Fruit fly (Drosophila melanogaster) whole organism, embryonic: Measurements from ENCODE around the gene CG44437.

Experiments
- ATbp ChIP-seq: fragments of 200-800 bp; sonication (Bioruptor generic); optimal IDR thresholded peaks from 2 replicates; lab custom pipeline; 2017; ENCODE audit warnings: missing biosample characterization, mild to moderate bottlenecking, missing genetic modification characterization, missing genetic modification reagents
- CG11504 ChIP-seq: fragments of 200-800 bp; sonication (Bioruptor generic); optimal IDR thresholded peaks from 3 replicates; lab custom pipeline; 2019; ENCODE audit warnings: missing biosample characterization, mild to moderate bottlenecking, missing genetic modification characterization, moderate library complexity
- CG17361 ChIP-seq: fragments of 200-800 bp; sonication (Bioruptor generic); IDR thresholded peaks from 3 replicates; pipeline ENCODE4 v1.3.6; 2022; ENCODE audit warnings: missing biosample characterization, missing genetic modification characterization
- CG17802 ChIP-seq: fragments of 200-800 bp; sonication (Bioruptor generic); optimal IDR thresholded peaks from 2 replicates; lab custom pipeline; 2018; ENCODE audit warnings: missing biosample characterization, mild to moderate bottlenecking, missing genetic modification characterization, moderate library complexity
- CG17829 ChIP-seq: fragments of 200-800 bp; optimal IDR thresholded peaks from 2 replicates; lab custom pipeline; 2019; ENCODE audit warnings: missing biosample characterization, mild to moderate bottlenecking, missing genetic modification characterization, moderate library complexity
- CG1832 ChIP-seq: fragments of 200-800 bp; sonication (Bioruptor generic); optimal IDR thresholded peaks from 2 replicates; lab custom pipeline; 2017; ENCODE audit warnings: missing biosample characterization, mild to moderate bottlenecking, missing genetic modification characterization, inconsistent platforms
- CG2678 ChIP-seq: fragments of 200-800 bp; sonication (Bioruptor generic); optimal IDR thresholded peaks from 3 replicates; lab custom pipeline; 2019; ENCODE audit warnings: missing biosample characterization, mild to moderate bottlenecking, missing genetic modification characterization, moderate library complexity
- CG31388 ChIP-seq: fragments of 200-800 bp; sonication (Bioruptor generic); optimal IDR thresholded peaks from 2 replicates; lab custom pipeline; 2016; ENCODE audit warnings: missing biosample characterization, missing genetic modification characterization
- CG34224 ChIP-seq: fragments of 200-800 bp; sonication (Bioruptor generic); IDR thresholded peaks from 3 replicates; pipeline ENCODE4 v1.3.6; 2022; ENCODE audit warnings: missing biosample characterization, missing genetic modification characterization; ENCODE audit not compliant: partially characterized antibody
- CG3847 ChIP-seq: fragments of 200-800 bp; sonication (Bioruptor generic); IDR thresholded peaks from 2 replicates; pipeline ENCODE4 v1.3.6; 2022; ENCODE audit warnings: missing biosample characterization, missing genetic modification characterization
- CG42726 ChIP-seq: fragments of 200-800 bp; sonication (Bioruptor generic); IDR thresholded peaks from 2 replicates; pipeline ENCODE4 v1.3.6; 2022; ENCODE audit warnings: missing biosample characterization, missing genetic modification characterization; ENCODE audit not compliant: partially characterized antibody
- CG7963 ChIP-seq: fragments of 200-800 bp; sonication (Bioruptor generic); IDR thresholded peaks from 3 replicates; pipeline ENCODE4 v1.3.6; 2022; ENCODE audit warnings: missing biosample characterization, missing genetic modification characterization; ENCODE audit not compliant: partially characterized antibody
- CG8359 ChIP-seq: fragments of 200-800 bp; sonication (Bioruptor generic); optimal IDR thresholded peaks from 2 replicates; lab custom pipeline; 2017; ENCODE audit warnings: missing biosample characterization, mild to moderate bottlenecking, missing genetic modification characterization, borderline replicate concordance
- CG9609 ChIP-seq: fragments of 200-800 bp; sonication (Bioruptor generic); optimal IDR thresholded peaks from 3 replicates; lab custom pipeline; 2016; ENCODE audit warnings: missing biosample characterization, missing genetic modification characterization
- CTCF ChIP-seq: fragments of 200-800 bp; sonication (Bioruptor generic); optimal IDR thresholded peaks from 2 replicates; lab custom pipeline; 2017; ENCODE audit warnings: missing biosample characterization, mild to moderate bottlenecking, missing genetic modification characterization, moderate library complexity
- D19A ChIP-seq: fragments of 200-800 bp; optimal IDR thresholded peaks from 3 replicates; lab custom pipeline; 2019; ENCODE audit warnings: missing biosample characterization, mild to moderate bottlenecking, missing genetic modification characterization, moderate library complexity
- Dad ChIP-seq: fragments of 200-800 bp; sonication (Bioruptor generic); optimal IDR thresholded peaks from 3 replicates; lab custom pipeline; 2016; ENCODE audit warnings: missing biosample characterization, missing genetic modification characterization
- Drgx ChIP-seq: fragments of 200-800 bp; sonication (Bioruptor generic); IDR thresholded peaks from 2 replicates; pipeline ENCODE4 v1.3.6; 2022; ENCODE audit warnings: missing biosample characterization, missing genetic modification characterization
- Ets65A ChIP-seq: fragments of 200-800 bp; sonication (Bioruptor generic); peaks from one replicate; lab custom pipeline; 2016; ENCODE audit warnings: missing biosample characterization, missing genetic modification characterization
- Gug ChIP-seq: fragments of 200-800 bp; sonication (Bioruptor generic); IDR thresholded peaks from 4 replicates; pipeline ENCODE4 v1.3.6; 2022; ENCODE audit warnings: missing biosample characterization, missing genetic modification characterization
- MTF-1 ChIP-seq: fragments of 200-800 bp; sonication (Bioruptor generic); optimal IDR thresholded peaks from 2 replicates; lab custom pipeline; 2018; ENCODE audit warnings: missing biosample characterization, mild to moderate bottlenecking, missing genetic modification characterization, borderline replicate concordance
- Med ChIP-seq: fragments of 200-800 bp; sonication (Bioruptor generic); peaks from one replicate; lab custom pipeline; 2016; ENCODE audit warnings: missing biosample characterization, missing genetic modification characterization, mild to moderate bottlenecking, inconsistent platforms, moderate library complexity
- Meics ChIP-seq: fragments of 200-800 bp; sonication (Bioruptor generic); optimal IDR thresholded peaks from 2 replicates; lab custom pipeline; 2017; ENCODE audit warnings: missing biosample characterization, mild to moderate bottlenecking, missing genetic modification characterization
- Pdp1 ChIP-seq, 2 experiments: fragments of 200-800 bp; sonication (Bioruptor generic); optimal IDR thresholded peaks; 3 replicates each; lab custom pipeline; 2016; ENCODE audit warnings: missing biosample characterization in 2 of 2, missing genetic modification characterization in 2 of 2, mild to moderate bottlenecking in 1 of 2, moderate library complexity in 1 of 2
- Tbp ChIP-seq: fragments of >200 bp; optimal IDR thresholded peaks from 2 replicates; lab custom pipeline; 2018; ENCODE audit warnings: missing biosample characterization, missing genetic modification characterization
- Xrp1 ChIP-seq: fragments of 200-800 bp; sonication (Bioruptor generic); IDR thresholded peaks from 2 replicates; pipeline ENCODE4 v1.3.6; 2022; ENCODE audit warnings: missing biosample characterization, missing genetic modification characterization
- bigmax ChIP-seq: fragments of 200-800 bp; sonication (Bioruptor generic); optimal IDR thresholded peaks from 2 replicates; lab custom pipeline; 2018; ENCODE audit warnings: missing biosample characterization, mild to moderate bottlenecking, missing genetic modification characterization
- bsh ChIP-seq, 2 experiments: fragments of 200-800 bp; sonication (Bioruptor generic); optimal IDR thresholded peaks; 2 replicates each; lab custom pipeline; 2017 to 2018; ENCODE audit warnings: mild to moderate bottlenecking in 2 of 2, missing biosample characterization in 2 of 2, missing genetic modification characterization in 2 of 2, moderate library complexity in 1 of 2
- cad ChIP-seq: fragments of >200 bp; optimal IDR thresholded peaks from 2 replicates; lab custom pipeline; 2017; ENCODE audit warnings: missing biosample characterization, missing genetic modification characterization
- corto ChIP-seq: fragments of 200-800 bp; sonication (Bioruptor generic); optimal IDR thresholded peaks from 2 replicates; lab custom pipeline; 2016; ENCODE audit warnings: missing biosample characterization, mild to moderate bottlenecking, missing genetic modification characterization, moderate library complexity
- crol ChIP-seq: fragments of 200-800 bp; sonication (Bioruptor generic); IDR thresholded peaks from 2 replicates; pipeline ENCODE4 v1.3.6; 2022; ENCODE audit warnings: missing biosample characterization, missing genetic modification characterization
- dan ChIP-seq: fragments of 200-800 bp; sonication (Bioruptor generic); IDR thresholded peaks from 2 replicates; pipeline ENCODE4 v1.3.6; 2022; ENCODE audit warnings: missing biosample characterization, missing genetic modification characterization
- hkb ChIP-seq, 2 experiments: fragments of 200-800 bp in 1 of 2; fragments of >200 bp in 1 of 2; sonication (Bioruptor generic) in 1 of 2; IDR thresholded peaks in 1 of 2; optimal IDR thresholded peaks in 1 of 2; 2 replicates each; pipeline versions ENCODE4 v1.3.6 to Lab custom; 2017 to 2022; ENCODE audit warnings: missing biosample characterization in 1 of 2, missing genetic modification characterization in 1 of 2
- kah ChIP-seq: fragments of 200-800 bp; sonication (Bioruptor generic); optimal IDR thresholded peaks from 2 replicates; lab custom pipeline; 2018; ENCODE audit warnings: missing biosample characterization, mild to moderate bottlenecking, missing genetic modification characterization
- nerfin-1 ChIP-seq: fragments of 200-800 bp; sonication (Bioruptor generic); optimal IDR thresholded peaks from 3 replicates; lab custom pipeline; 2019; ENCODE audit warnings: missing biosample characterization, mild to moderate bottlenecking, missing genetic modification characterization, moderate library complexity
- oc ChIP-seq: fragments of 200-800 bp; sonication (Bioruptor generic); optimal IDR thresholded peaks from 2 replicates; lab custom pipeline; 2018; ENCODE audit warnings: missing biosample characterization, mild to moderate bottlenecking, missing genetic modification characterization, moderate library complexity
- p53 ChIP-seq: fragments of 200-800 bp; sonication (Bioruptor generic); optimal IDR thresholded peaks from 2 replicates; lab custom pipeline; 2016; ENCODE audit warnings: missing biosample characterization, missing genetic modification characterization
- phol ChIP-seq: fragments of 200-800 bp; sonication (Bioruptor generic); optimal IDR thresholded peaks from 3 replicates; lab custom pipeline; 2018; ENCODE audit warnings: missing biosample characterization, mild to moderate bottlenecking, missing genetic modification characterization, moderate library complexity
- row ChIP-seq: fragments of 200-800 bp; sonication (Bioruptor generic); IDR thresholded peaks from 3 replicates; pipeline ENCODE4 v1.3.6; 2022; ENCODE audit warnings: missing biosample characterization, missing genetic modification characterization
- scrt ChIP-seq: fragments of 200-800 bp; sonication (Bioruptor generic); optimal IDR thresholded peaks from 2 replicates; lab custom pipeline; 2018; ENCODE audit warnings: missing biosample characterization, mild to moderate bottlenecking, missing genetic modification characterization, moderate library complexity
- sens-2 ChIP-seq: fragments of 200-800 bp; sonication (Bioruptor generic); IDR thresholded peaks from 2 replicates; pipeline ENCODE4 v1.3.6; 2022; ENCODE audit warnings: missing biosample characterization, missing genetic modification characterization
- stwl ChIP-seq: fragments of 200-800 bp; sonication (Bioruptor generic); optimal IDR thresholded peaks from 3 replicates; lab custom pipeline; 2018; ENCODE audit warnings: missing biosample characterization, mild to moderate bottlenecking, missing genetic modification characterization, moderate library complexity
- tll ChIP-seq, 2 experiments: fragments of 200-800 bp in 1 of 2; fragments of >200 bp in 1 of 2; sonication (Bioruptor generic) in 1 of 2; optimal IDR thresholded peaks; 2 replicates each; lab custom pipeline; 2017 to 2019; ENCODE audit warnings: missing biosample characterization in 2 of 2, missing genetic modification characterization in 2 of 2, mild to moderate bottlenecking in 1 of 2, moderate library complexity in 1 of 2
- trem ChIP-seq: fragments of 200-800 bp; optimal IDR thresholded peaks from 3 replicates; lab custom pipeline; 2019; ENCODE audit warnings: missing biosample characterization, mild to moderate bottlenecking, missing genetic modification characterization, moderate library complexity
- tup ChIP-seq: fragments of 200-800 bp; sonication (Bioruptor generic); optimal IDR thresholded peaks from 2 replicates; lab custom pipeline; 2016; ENCODE audit warnings: missing biosample characterization, mild to moderate bottlenecking, missing genetic modification characterization, moderate library complexity
- zfh1 ChIP-seq: fragments of 200-800 bp; sonication (Bioruptor generic); IDR thresholded peaks from 3 replicates; pipeline ENCODE4 v1.3.6; 2022; ENCODE audit warnings: missing biosample characterization, missing genetic modification characterization

The CG44437 gene

dm6 chrX:13226478-13226877 is 24.4 kb upstream of the CG44437 start (continued):
- peak; percentile 6 for TF ChIP-seq nerfin-1 (tag; lab: Kevin White, UChicago)
- no peak for TF ChIP-seq p53 (GFP tag; lab: Kevin White, UChicago)
- peak; percentile 73 for TF ChIP-seq CG11504 (tag; lab: Kevin White, UChicago)
- peak; percentile 49 for TF ChIP-seq CG2678 (tag; lab: Kevin White, UChicago)
- TF ChIP-seq ATbp (GFP tag; lab: Kevin White, UChicago) = peak; percentile 16
- peak; percentile 9 for TF ChIP-seq trem
- no peak for TF ChIP-seq CG7963
- TF ChIP-seq, all 482 proteins: peak for 76

DNA sequence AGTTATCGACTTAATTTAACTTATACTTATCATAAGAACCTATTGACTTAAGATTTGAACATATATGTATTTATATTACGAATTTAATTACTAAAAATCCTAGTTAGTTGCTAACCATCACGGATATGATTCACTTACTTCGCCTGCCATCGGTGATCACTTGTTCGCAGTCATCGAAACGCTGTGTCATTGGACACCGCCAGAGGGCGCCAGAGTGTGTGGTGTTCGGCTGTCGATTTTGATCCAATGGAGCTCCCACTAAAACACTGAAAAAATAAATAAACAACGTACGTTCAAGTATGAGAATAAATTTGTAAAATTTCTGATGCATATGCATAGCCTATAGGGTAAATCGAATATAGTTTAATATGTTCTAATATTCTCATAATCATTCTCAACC is 22.8 kb upstream of the CG44437 start:
- TF ChIP-seq crol (GFP tag; lab: Robert Waterston, UW) (no peak), hkb (optimal IDR thresholded peaks at IDR 0.05; lab: Kevin White, UChicago) (no peak), hkb (GFP tag; IDR thresholded peaks at IDR 0.05; lab: Robert Waterston, UW) (no peak), CG17361 (GFP tag; lab: Robert Waterston, UW) (0 out of 3 replicates have a peak, but pooled peaks have one; percentile 10), stwl (tag; lab: Kevin White, UChicago) (peak; percentile 17), CTCF (GFP tag; lab: Kevin White, UChicago) (peak; percentile 85), CG8359 (no peak)

dm6 chrX:13221835-13222234 is 19.8 kb upstream of the CG44437 start:
- TF ChIP-seq sens-2 (GFP tag; lab: Robert Waterston, UW) (no peak), cad (GFP tag; lab: Kevin White, UChicago) (no peak), Med (GFP tag; lab: Kevin White, UChicago) (peak; percentile 40), Drgx (GFP tag; lab: Robert Waterston, UW) (peak; percentile 45), D19A (no peak), Dad (GFP tag; lab: Kevin White, UChicago) (no peak), bigmax (GFP tag; lab: Kevin White, UChicago) (no peak), nerfin-1 (tag; lab: Kevin White, UChicago) (no peak), dan (GFP tag; lab: Robert Waterston, UW) (no peak), CG42726 (no peak), CG17802 (tag; lab: Kevin White, UChicago) (no peak), CG34224 (GFP tag; lab: Robert Waterston, UW) (no peak), Pdp1 (GFP tag; optimal IDR thresholded peaks at IDR 0.05; lab: Kevin White, UChicago) (no peak), scrt (GFP tag; lab: Kevin White, UChicago) (no peak), MTF-1 (GFP tag; lab: Kevin White, UChicago) (no peak)
- TF ChIP-seq, all 482 proteins: peak for 2

dm6 chrX:13221311-13221710 is 19.2 kb upstream of the CG44437 start:
- 0 out of 3 replicates have a peak, but pooled peaks have one; percentile 4 for TF ChIP-seq zfh1 (GFP tag; lab: Robert Waterston, UW)
- no peak for TF ChIP-seq Meics (GFP tag; lab: Kevin White, UChicago)
- TF ChIP-seq hkb (optimal IDR thresholded peaks at IDR 0.05; lab: Kevin White, UChicago) = no peak
- TF ChIP-seq hkb (GFP tag; IDR thresholded peaks at IDR 0.05; lab: Robert Waterston, UW) = no peak
- no peak for TF ChIP-seq Gug (GFP tag; lab: Robert Waterston, UW)
- TF ChIP-seq tup = no peak
- TF ChIP-seq CG31388 (GFP tag; lab: Kevin White, UChicago) = no peak
- TF ChIP-seq CG3847 (GFP tag; lab: Robert Waterston, UW) = no peak
- TF ChIP-seq tll (GFP tag; optimal IDR thresholded peaks at IDR 0.05; lab: Kevin White, UChicago) = no peak
- peak; percentile 18 for TF ChIP-seq Ets65A (GFP tag; lab: Kevin White, UChicago)
- TF ChIP-seq Xrp1 (GFP tag; lab: Robert Waterston, UW) = peak; percentile 50; the same call in 1 of the 2 replicates
- peak; percentile 12 for TF ChIP-seq CG17829 (tag; lab: Kevin White, UChicago)
- no peak for TF ChIP-seq Tbp (GFP tag; lab: Kevin White, UChicago)
- peak in 1 of 2 experiments; percentile 55 for TF ChIP-seq bsh (GFP tag; optimal IDR thresholded peaks at IDR 0.05; lab: Kevin White, UChicago)
- TF ChIP-seq CG1832 (GFP tag; lab: Kevin White, UChicago) = no peak
- TF ChIP-seq kah (GFP tag; lab: Kevin White, UChicago) = no peak
- peak; percentile 25; the same call in 2 of the 3 replicates for TF ChIP-seq row
- peak; percentile 9 for TF ChIP-seq oc
- TF ChIP-seq CG9609 (GFP tag; lab: Kevin White, UChicago) = no peak
- TF ChIP-seq corto (GFP tag; lab: Kevin White, UChicago) = no peak
- TF ChIP-seq phol (tag; lab: Kevin White, UChicago) = peak; percentile 8
